Fruit fly (Drosophila melanogaster) whole organism, embryonic: ENCODE data around the gene Cdc16.

Experiments used
- Adf1 ChIP-seq: fragments of 200-800 bp; sonication (Bioruptor generic); IDR thresholded peaks from 2 replicates; pipeline ENCODE4 v1.3.6; 2022; ENCODE audit warnings: missing biosample characterization, missing genetic modification characterization
- CG10543 ChIP-seq: fragments of 200-800 bp; sonication (Bioruptor generic); optimal IDR thresholded peaks from 3 replicates; lab custom pipeline; 2017; ENCODE audit warnings: missing biosample characterization, mild to moderate bottlenecking, missing genetic modification characterization, moderate library complexity
- CG14441 ChIP-seq: fragments of 200-800 bp; sonication (Bioruptor generic); IDR thresholded peaks from 2 replicates; pipeline ENCODE4 v1.3.6; 2022; ENCODE audit warnings: missing biosample characterization, missing genetic modification characterization
- CG14710 ChIP-seq: fragments of 200-800 bp; sonication (Bioruptor generic); optimal IDR thresholded peaks from 3 replicates; lab custom pipeline; 2019; ENCODE audit warnings: missing biosample characterization, mild to moderate bottlenecking, missing genetic modification characterization, moderate library complexity
- CG15479 ChIP-seq: fragments of 200-800 bp; sonication (Bioruptor generic); optimal IDR thresholded peaks from 3 replicates; lab custom pipeline; 2019; ENCODE audit warnings: missing biosample characterization, mild to moderate bottlenecking, missing genetic modification characterization, moderate library complexity
- CG17829 ChIP-seq: fragments of 200-800 bp; optimal IDR thresholded peaks from 2 replicates; lab custom pipeline; 2019; ENCODE audit warnings: missing biosample characterization, mild to moderate bottlenecking, missing genetic modification characterization, moderate library complexity
- CG18011 ChIP-seq: fragments of 200-800 bp; sonication (Bioruptor generic); optimal IDR thresholded peaks from 2 replicates; lab custom pipeline; 2017; ENCODE audit warnings: missing biosample characterization, missing genetic modification characterization, mild to moderate bottlenecking, moderate library complexity, missing genotype
- CG1832 ChIP-seq: fragments of 200-800 bp; sonication (Bioruptor generic); optimal IDR thresholded peaks from 2 replicates; lab custom pipeline; 2017; ENCODE audit warnings: missing biosample characterization, mild to moderate bottlenecking, missing genetic modification characterization, inconsistent platforms
- CG2129 ChIP-seq: fragments of 200-800 bp; sonication (Bioruptor generic); IDR thresholded peaks from 2 replicates; pipeline ENCODE4 v1.3.6; 2022; ENCODE audit warnings: missing biosample characterization, missing genetic modification characterization; ENCODE audit not compliant: partially characterized antibody
- CG2199 ChIP-seq: fragments of 200-800 bp; sonication (Bioruptor generic); IDR thresholded peaks from 3 replicates; pipeline ENCODE4 v1.3.6; 2022; ENCODE audit warnings: missing biosample characterization, missing genetic modification characterization
- CG2875 ChIP-seq: fragments of 200-800 bp; sonication (Bioruptor generic); optimal IDR thresholded peaks from 2 replicates; lab custom pipeline; 2017; ENCODE audit warnings: missing biosample characterization, mild to moderate bottlenecking, missing genetic modification characterization, missing genetic modification reagents
- CG3726 ChIP-seq: fragments of 200-800 bp; sonication (Bioruptor generic); IDR thresholded peaks from 3 replicates; pipeline ENCODE4, ENCODE4 v1.3.6; 2022; ENCODE audit warnings: missing biosample characterization, missing genetic modification characterization
- CG4360 ChIP-seq: fragments of 200-800 bp; sonication (Bioruptor generic); IDR thresholded peaks from 2 replicates; pipeline ENCODE4 v1.3.6; 2022; ENCODE audit warnings: missing biosample characterization, missing genetic modification characterization
- CG6175 ChIP-seq: fragments of 200-800 bp; sonication (Bioruptor generic); IDR thresholded peaks from 3 replicates; pipeline ENCODE4 v1.3.6; 2022; ENCODE audit warnings: missing biosample characterization, missing genetic modification characterization
- D ChIP-seq, 2 experiments: fragments of 200-800 bp in 1 of 2; fragments of >200 bp in 1 of 2; sonication (Bioruptor generic) in 1 of 2; optimal IDR thresholded peaks; 2 replicates in 1 of 2; 3 replicates in 1 of 2; lab custom pipeline; 2017; ENCODE audit warnings: mild to moderate bottlenecking in 1 of 2, missing biosample characterization in 1 of 2, missing genetic modification characterization in 1 of 2, missing genetic modification reagents in 1 of 2
- Deaf1 ChIP-seq: fragments of 200-800 bp; optimal IDR thresholded peaks from 3 replicates; lab custom pipeline; 2019; ENCODE audit warnings: missing biosample characterization, mild to moderate bottlenecking, missing genetic modification characterization, moderate library complexity
- E2f2 ChIP-seq: fragments of 200-800 bp; sonication (Bioruptor generic); IDR thresholded peaks from 2 replicates; pipeline ENCODE4 v1.3.6; 2022; ENCODE audit warnings: missing biosample characterization, missing genetic modification characterization
- HLH3B ChIP-seq: fragments of 200-800 bp; sonication (Bioruptor generic); IDR thresholded peaks from 2 replicates; pipeline ENCODE4 v1.3.6; 2022; ENCODE audit warnings: missing biosample characterization, missing genetic modification characterization
- HLH54F ChIP-seq: fragments of 200-800 bp; sonication (Bioruptor generic); optimal IDR thresholded peaks from 3 replicates; lab custom pipeline; 2016; ENCODE audit warnings: missing biosample characterization, missing genetic modification characterization
- HmgD ChIP-seq: fragments of 200-800 bp; sonication (Bioruptor generic); optimal IDR thresholded peaks from 3 replicates; lab custom pipeline; 2016; ENCODE audit warnings: missing biosample characterization, missing genetic modification characterization
- Hr39 ChIP-seq: fragments of >200 bp; optimal IDR thresholded peaks from 2 replicates; lab custom pipeline; 2017
- Neu2 ChIP-seq: fragments of 200-800 bp; sonication (Bioruptor generic); optimal IDR thresholded peaks from 3 replicates; lab custom pipeline; 2016; ENCODE audit warnings: missing biosample characterization, missing genetic modification characterization, borderline replicate concordance
- Nf-YA ChIP-seq: fragments of 200-800 bp; sonication (Bioruptor generic); IDR thresholded peaks from 2 replicates; pipeline ENCODE4 v1.3.6; 2022; ENCODE audit warnings: missing biosample characterization, missing genetic modification characterization
- Usf ChIP-seq: fragments of 200-800 bp; sonication (Bioruptor generic); optimal IDR thresholded peaks from 2 replicates; lab custom pipeline; 2017; ENCODE audit warnings: missing genotype, missing biosample characterization, missing genetic modification characterization
- Xrp1 ChIP-seq: fragments of 200-800 bp; sonication (Bioruptor generic); IDR thresholded peaks from 2 replicates; pipeline ENCODE4 v1.3.6; 2022; ENCODE audit warnings: missing biosample characterization, missing genetic modification characterization
- abd-A ChIP-seq: fragments of 200-800 bp; sonication (Bioruptor generic); optimal IDR thresholded peaks from 3 replicates; lab custom pipeline; 2019; ENCODE audit warnings: missing biosample characterization, mild to moderate bottlenecking, missing genetic modification characterization, moderate library complexity
- aop ChIP-seq: fragments of 200-800 bp; sonication (Bioruptor generic); IDR thresholded peaks from 2 replicates; pipeline ENCODE4 v1.3.6; 2022; ENCODE audit warnings: missing biosample characterization, missing genetic modification characterization
- cg ChIP-seq: fragments of 200-800 bp; sonication (Bioruptor generic); optimal IDR thresholded peaks from 3 replicates; lab custom pipeline; 2019; ENCODE audit warnings: missing biosample characterization, mild to moderate bottlenecking, missing genetic modification characterization, moderate library complexity
- chinmo ChIP-seq: fragments of 200-800 bp; sonication (Bioruptor generic); IDR thresholded peaks from 4 replicates; pipeline ENCODE4 v1.3.6; 2022; ENCODE audit warnings: missing biosample characterization, missing genetic modification characterization; ENCODE audit not compliant: partially characterized antibody
- crc ChIP-seq: fragments of 200-800 bp; sonication (Bioruptor generic); optimal IDR thresholded peaks from 2 replicates; lab custom pipeline; 2016; ENCODE audit warnings: missing biosample characterization, missing genetic modification characterization
- crol ChIP-seq: fragments of 200-800 bp; sonication (Bioruptor generic); IDR thresholded peaks from 2 replicates; pipeline ENCODE4 v1.3.6; 2022; ENCODE audit warnings: missing biosample characterization, missing genetic modification characterization
- dysf ChIP-seq: fragments of 200-800 bp; sonication (Bioruptor generic); IDR thresholded peaks from 3 replicates; pipeline ENCODE4 v1.3.6; 2022; ENCODE audit warnings: missing biosample characterization, missing genetic modification characterization
- emc ChIP-seq: fragments of 200-800 bp; sonication (Bioruptor generic); optimal IDR thresholded peaks from 2 replicates; lab custom pipeline; 2016; ENCODE audit warnings: missing biosample characterization, missing genetic modification characterization
- exex ChIP-seq: fragments of 200-800 bp; sonication (Bioruptor generic); optimal IDR thresholded peaks from 4 replicates; lab custom pipeline; 2018; ENCODE audit warnings: missing biosample characterization, mild to moderate bottlenecking, missing genetic modification characterization, moderate library complexity
- gce ChIP-seq: fragments of 200-800 bp; sonication (Bioruptor generic); IDR thresholded peaks from 3 replicates; pipeline ENCODE4 v1.3.6; 2022; ENCODE audit warnings: missing biosample characterization, missing genetic modification characterization
- hb ChIP-seq: fragments of 200-800 bp; sonication (Bioruptor generic); IDR thresholded peaks from 3 replicates; pipeline ENCODE4 v1.3.6; 2022; ENCODE audit warnings: missing biosample characterization, missing genetic modification characterization; ENCODE audit not compliant: partially characterized antibody
- jigr1 ChIP-seq: fragments of 200-800 bp; sonication (Bioruptor generic); IDR thresholded peaks from 3 replicates; pipeline ENCODE4 v1.3.6; 2022; ENCODE audit warnings: missing biosample characterization, missing genetic modification characterization
- jumu ChIP-seq: fragments of 200-800 bp; sonication (Bioruptor generic); optimal IDR thresholded peaks from 3 replicates; lab custom pipeline; 2016; ENCODE audit warnings: missing biosample characterization, missing genetic modification characterization
- kni ChIP-seq: fragments of 200-800 bp; sonication (Bioruptor generic); optimal IDR thresholded peaks from 3 replicates; lab custom pipeline; 2017; ENCODE audit warnings: mild to moderate bottlenecking, missing biosample characterization, missing genetic modification reagents, missing genetic modification characterization
- lbe ChIP-seq: fragments of 200-800 bp; sonication (Bioruptor generic); optimal IDR thresholded peaks from 2 replicates; lab custom pipeline; 2016; ENCODE audit warnings: missing biosample characterization, mild to moderate bottlenecking, missing genetic modification characterization
- odd ChIP-seq: fragments of 200-800 bp; sonication (Bioruptor generic); optimal IDR thresholded peaks from 2 replicates; lab custom pipeline; 2017; ENCODE audit warnings: missing biosample characterization, mild to moderate bottlenecking, missing genetic modification characterization
- onecut ChIP-seq: fragments of 200-800 bp; sonication (Bioruptor generic); IDR thresholded peaks from 2 replicates; pipeline ENCODE4 v1.3.6; 2022; ENCODE audit warnings: missing biosample characterization, missing genetic modification characterization
- pan ChIP-seq, 4 experiments: fragments of >200 bp in 3 of 4; fragments of 200-800 bp in 1 of 4; sonication (Bioruptor generic) in 1 of 4; optimal IDR thresholded peaks in 3 of 4; IDR thresholded peaks in 1 of 4; 2 replicates each; pipeline versions ENCODE4 v1.3.6 to Lab custom; 2017 to 2022; ENCODE audit warnings: missing biosample characterization in 2 of 4, missing genetic modification characterization in 2 of 4, mixed read lengths in 1 of 4
- pros ChIP-seq: fragments of 200-800 bp; sonication (Bioruptor generic); optimal IDR thresholded peaks from 3 replicates; lab custom pipeline; 2019; ENCODE audit warnings: missing biosample characterization, mild to moderate bottlenecking, missing genetic modification characterization, moderate library complexity
- stc ChIP-seq: fragments of 200-800 bp; sonication (Bioruptor generic); IDR thresholded peaks from 2 replicates; pipeline ENCODE4 v1.3.6; 2022; ENCODE audit warnings: missing biosample characterization, missing genetic modification characterization
- tll ChIP-seq, 2 experiments: fragments of 200-800 bp in 1 of 2; fragments of >200 bp in 1 of 2; sonication (Bioruptor generic) in 1 of 2; optimal IDR thresholded peaks; 2 replicates each; lab custom pipeline; 2017 to 2019; ENCODE audit warnings: missing biosample characterization in 2 of 2, missing genetic modification characterization in 2 of 2, mild to moderate bottlenecking in 1 of 2, moderate library complexity in 1 of 2
- twi ChIP-seq: fragments of 200-800 bp; optimal IDR thresholded peaks from 2 replicates; lab custom pipeline; 2019; ENCODE audit warnings: missing biosample characterization, mild to moderate bottlenecking, missing genetic modification characterization, moderate library complexity
- zen2 ChIP-seq: fragments of 200-800 bp; sonication (Bioruptor generic); IDR thresholded peaks from 3 replicates; pipeline ENCODE4 v1.3.6; 2022; ENCODE audit warnings: missing biosample characterization, missing genetic modification characterization; ENCODE audit not compliant: partially characterized antibody

The Cdc16 gene

DNA sequence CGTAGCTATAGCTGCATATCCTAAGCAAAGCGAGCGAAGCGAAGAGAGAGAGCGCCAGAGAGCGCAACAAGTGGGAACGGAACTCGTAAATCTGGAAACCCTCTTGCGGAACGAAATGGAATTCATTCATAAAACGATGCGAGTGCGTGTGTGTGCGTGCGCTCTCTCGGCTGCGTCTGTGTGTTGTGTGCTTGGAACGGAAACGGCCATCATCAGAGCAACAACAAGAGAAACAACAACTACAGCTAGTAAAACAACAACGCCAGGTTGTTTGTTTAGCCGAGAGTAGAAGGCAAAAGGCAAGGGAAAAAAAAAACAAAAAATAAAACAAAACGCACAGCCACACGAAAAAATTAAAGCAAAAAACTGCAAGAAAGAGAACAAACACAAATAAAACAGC is 33.3 kb downstream of the Cdc16 start (continued):
- TF ChIP-seq CG18011 (GFP tag; lab: Kevin White, UChicago): no peak
- TF ChIP-seq, all 482 proteins: peak for 191

DNA sequence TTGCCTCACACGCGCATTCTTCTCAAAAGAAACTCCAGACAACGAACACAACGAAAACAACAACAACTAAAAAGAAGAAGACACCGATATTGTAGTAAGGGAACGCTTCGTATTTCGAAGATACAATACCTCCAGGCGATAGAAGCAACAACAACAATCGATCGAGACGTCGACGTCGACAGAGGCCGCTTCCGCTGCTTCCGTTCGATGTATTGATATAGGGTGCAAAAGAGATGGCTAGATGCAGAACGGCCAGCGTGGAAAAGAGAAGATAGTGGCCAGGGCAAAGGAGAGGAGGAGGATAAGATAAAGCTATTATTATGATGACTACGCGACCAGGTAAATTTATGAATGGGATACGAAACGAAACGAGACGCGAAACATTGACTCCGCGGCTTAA is 34.2 kb downstream of the Cdc16 start:
- TF ChIP-seq HmgD (GFP tag; lab: Kevin White, UChicago): no peak
- peak in 1 of 2 experiments; percentile 90 for TF ChIP-seq tll (GFP tag; optimal IDR thresholded peaks at IDR 0.05; lab: Kevin White, UChicago)
- no peak for TF ChIP-seq CG14710 (tag; lab: Kevin White, UChicago)
- TF ChIP-seq abd-A (tag; lab: Kevin White, UChicago): peak; percentile 4
- no peak for TF ChIP-seq Xrp1 (GFP tag; lab: Robert Waterston, UW)
- no peak for TF ChIP-seq Nf-YA (GFP tag; lab: Robert Waterston, UW)
- TF ChIP-seq CG10543 (GFP tag; lab: Kevin White, UChicago): no peak
- TF ChIP-seq chinmo (GFP tag; lab: Robert Waterston, UW): peak; percentile 50; the same call in 1 of the 4 replicates
- peak; percentile 48 for TF ChIP-seq cg (GFP tag; lab: Kevin White, UChicago)
- TF ChIP-seq CG4360 (GFP tag; lab: Robert Waterston, UW): peak; percentile 98
- peak; percentile 82 for TF ChIP-seq aop (GFP tag; lab: Robert Waterston, UW)
- no peak for TF ChIP-seq CG3726 (GFP tag; lab: Robert Waterston, UW)
- no peak for TF ChIP-seq onecut (GFP tag; lab: Robert Waterston, UW)
- TF ChIP-seq jumu (GFP tag; lab: Kevin White, UChicago): no peak
- no peak for TF ChIP-seq emc (GFP tag; lab: Kevin White, UChicago)
- no peak for TF ChIP-seq jigr1 (GFP tag; lab: Robert Waterston, UW)
- TF ChIP-seq CG2199 (GFP tag; lab: Robert Waterston, UW): 0 out of 3 replicates have a peak, but pooled peaks have one; percentile 19
- TF ChIP-seq CG6175 (GFP tag; lab: Robert Waterston, UW): no peak
- TF ChIP-seq pan (optimal IDR thresholded peaks at IDR 0.05; lab: Kevin White, UChicago): no peak
- TF ChIP-seq pan (GFP tag; optimal IDR thresholded peaks at IDR 0.05 in 1 of 2, IDR thresholded peaks at IDR 0.05 in 1 of 2): no peak
- TF ChIP-seq D (optimal IDR thresholded peaks at IDR 0.05; lab: Kevin White, UChicago): peak; percentile 89
- no peak for TF ChIP-seq D (GFP tag; optimal IDR thresholded peaks at IDR 0.05; lab: Kevin White, UChicago)
- no peak for TF ChIP-seq E2f2
- TF ChIP-seq hb (GFP tag; lab: Robert Waterston, UW): no peak
- peak; percentile 71 for TF ChIP-seq CG1832 (GFP tag; lab: Kevin White, UChicago)
- TF ChIP-seq CG15479 (GFP tag; lab: Kevin White, UChicago): peak; percentile 86
- TF ChIP-seq Hr39: no peak
- TF ChIP-seq Adf1 (GFP tag; lab: Robert Waterston, UW): peak; percentile 88
- no peak for TF ChIP-seq Neu2 (GFP tag; lab: Kevin White, UChicago)
- TF ChIP-seq pros (GFP tag; lab: Kevin White, UChicago): peak; percentile 75
- TF ChIP-seq crc: no peak
- peak; percentile 35 for TF ChIP-seq Deaf1
- TF ChIP-seq twi (tag; lab: Kevin White, UChicago): peak; percentile 5
- TF ChIP-seq CG2875 (GFP tag; lab: Kevin White, UChicago): no peak
- TF ChIP-seq HLH54F: no peak
- TF ChIP-seq dysf (GFP tag; lab: Robert Waterston, UW): no peak
- TF ChIP-seq lbe (GFP tag; lab: Kevin White, UChicago): no peak
- TF ChIP-seq odd: peak; percentile 21
- no peak for TF ChIP-seq CG2129
- no peak for TF ChIP-seq HLH3B (GFP tag; lab: Robert Waterston, UW)
- no peak for TF ChIP-seq Usf (GFP tag; lab: Kevin White, UChicago)
- no peak for TF ChIP-seq CG17829 (tag; lab: Kevin White, UChicago)
- peak; percentile 59 for TF ChIP-seq crol (GFP tag; lab: Robert Waterston, UW)
- peak; percentile 33 for TF ChIP-seq kni (GFP tag; lab: Kevin White, UChicago)
- TF ChIP-seq gce (GFP tag; lab: Robert Waterston, UW): no peak
- no peak for TF ChIP-seq zen2
- TF ChIP-seq exex (tag; lab: Kevin White, UChicago): peak; percentile 44
- no peak for TF ChIP-seq stc
- TF ChIP-seq CG14441 (GFP tag; lab: Robert Waterston, UW): no peak
